Fruit fly (Drosophila melanogaster) whole organism, embryonic: ENCODE measurements around the gene CG11858.

Experiments used
- Abd-B ChIP-seq: fragments of 200-800 bp; sonication (Bioruptor generic); optimal IDR thresholded peaks from 2 replicates; lab custom pipeline; 2018; ENCODE audit warnings: missing biosample characterization, mild to moderate bottlenecking, missing genetic modification characterization, moderate library complexity
- Asciz ChIP-seq: fragments of 200-800 bp; sonication (Bioruptor generic); optimal IDR thresholded peaks from 2 replicates; lab custom pipeline; 2017; ENCODE audit warnings: missing biosample characterization, mild to moderate bottlenecking, missing genetic modification characterization, missing genetic modification reagents
- Atf-2 ChIP-seq: fragments of 200-800 bp; sonication (Bioruptor generic); optimal IDR thresholded peaks from 2 replicates; lab custom pipeline; 2016; ENCODE audit warnings: missing biosample characterization, missing genetic modification characterization
- Bdp1 ChIP-seq: fragments of 200-800 bp; sonication (Bioruptor generic); optimal IDR thresholded peaks from 3 replicates; lab custom pipeline; 2016; ENCODE audit warnings: missing biosample characterization, missing genetic modification characterization
- CG10431 ChIP-seq: fragments of 200-800 bp; sonication (Bioruptor generic); optimal IDR thresholded peaks from 3 replicates; lab custom pipeline; 2018; ENCODE audit warnings: missing biosample characterization, mild to moderate bottlenecking, missing genetic modification characterization
- CG10543 ChIP-seq: fragments of 200-800 bp; sonication (Bioruptor generic); optimal IDR thresholded peaks from 3 replicates; lab custom pipeline; 2017; ENCODE audit warnings: missing biosample characterization, mild to moderate bottlenecking, missing genetic modification characterization, moderate library complexity
- CG11504 ChIP-seq: fragments of 200-800 bp; sonication (Bioruptor generic); optimal IDR thresholded peaks from 3 replicates; lab custom pipeline; 2019; ENCODE audit warnings: missing biosample characterization, mild to moderate bottlenecking, missing genetic modification characterization, moderate library complexity
- CG11560 ChIP-seq: fragments of 200-800 bp; sonication (Bioruptor generic); IDR thresholded peaks from 3 replicates; pipeline ENCODE4 v1.3.6; 2022; ENCODE audit warnings: missing biosample characterization, missing genetic modification characterization
- CG13296 ChIP-seq: fragments of 200-800 bp; sonication (Bioruptor generic); optimal IDR thresholded peaks from 3 replicates; lab custom pipeline; 2018; ENCODE audit warnings: missing biosample characterization, mild to moderate bottlenecking, missing genetic modification characterization
- CG14860 ChIP-seq: fragments of 200-800 bp; sonication (Bioruptor generic); IDR thresholded peaks from 3 replicates; pipeline ENCODE4 v1.3.6; 2022; ENCODE audit warnings: missing biosample characterization, missing genetic modification characterization; ENCODE audit not compliant: partially characterized antibody
- CG15011 ChIP-seq: fragments of 200-800 bp; sonication (Bioruptor generic); optimal IDR thresholded peaks from 3 replicates; lab custom pipeline; 2018; ENCODE audit warnings: missing biosample characterization, mild to moderate bottlenecking, missing genetic modification characterization
- CG1529 ChIP-seq: fragments of 200-800 bp; sonication (Bioruptor generic); optimal IDR thresholded peaks from 3 replicates; lab custom pipeline; 2018; ENCODE audit warnings: missing biosample characterization, missing genetic modification characterization
- CG15514 ChIP-seq: fragments of 200-800 bp; sonication (Bioruptor generic); optimal IDR thresholded peaks from 3 replicates; lab custom pipeline; 2017; ENCODE audit warnings: missing biosample characterization, missing genetic modification characterization, mild to moderate bottlenecking, moderate library complexity, missing genetic modification reagents
- CG17186 ChIP-seq: fragments of 200-800 bp; sonication (Bioruptor generic); optimal IDR thresholded peaks from 3 replicates; lab custom pipeline; 2017; ENCODE audit warnings: missing biosample characterization, missing genetic modification reagents, missing genetic modification characterization
- CG17328 ChIP-seq: fragments of 200-800 bp; sonication (Bioruptor generic); IDR thresholded peaks from 2 replicates; pipeline ENCODE4 v1.3.6; 2022; ENCODE audit warnings: missing biosample characterization, missing genetic modification characterization
- CG2120 ChIP-seq: fragments of 200-800 bp; sonication (Bioruptor generic); optimal IDR thresholded peaks from 3 replicates; lab custom pipeline; 2016; ENCODE audit warnings: missing biosample characterization, missing genetic modification characterization
- CG30020 ChIP-seq: fragments of 200-800 bp; optimal IDR thresholded peaks from 2 replicates; lab custom pipeline; 2019; ENCODE audit warnings: missing biosample characterization, mild to moderate bottlenecking, missing genetic modification characterization, moderate library complexity
- CG31365 ChIP-seq: fragments of 200-800 bp; sonication (Bioruptor generic); optimal IDR thresholded peaks from 2 replicates; lab custom pipeline; 2018; ENCODE audit warnings: missing biosample characterization, mild to moderate bottlenecking, missing genetic modification characterization
- CG3163 ChIP-seq: fragments of 200-800 bp; sonication (Bioruptor generic); optimal IDR thresholded peaks from 3 replicates; lab custom pipeline; 2016; ENCODE audit warnings: missing biosample characterization, missing genetic modification characterization
- CG32532 ChIP-seq: fragments of 200-800 bp; sonication (Bioruptor generic); IDR thresholded peaks from 2 replicates; pipeline ENCODE4 v1.3.6; 2022; ENCODE audit warnings: missing biosample characterization, missing genetic modification characterization
- CG34376 ChIP-seq: fragments of 200-800 bp; sonication (Bioruptor generic); optimal IDR thresholded peaks from 2 replicates; lab custom pipeline; 2018; ENCODE audit warnings: missing biosample characterization, mild to moderate bottlenecking, missing genetic modification characterization
- CG6654 ChIP-seq: fragments of 200-800 bp; sonication (Bioruptor generic); optimal IDR thresholded peaks from 2 replicates; lab custom pipeline; 2017; ENCODE audit warnings: missing biosample characterization, mild to moderate bottlenecking, missing genetic modification characterization
- CG6683 ChIP-seq: fragments of 200-800 bp; sonication (Bioruptor generic); optimal IDR thresholded peaks from 2 replicates; lab custom pipeline; 2017; ENCODE audit warnings: missing biosample characterization, mild to moderate bottlenecking, missing genetic modification characterization, missing genetic modification reagents
- CG7745 ChIP-seq: fragments of 200-800 bp; sonication (Bioruptor generic); optimal IDR thresholded peaks from 2 replicates; lab custom pipeline; 2018; ENCODE audit warnings: missing biosample characterization, mild to moderate bottlenecking, missing genetic modification characterization, moderate library complexity
- CG7839 ChIP-seq: fragments of 200-800 bp; sonication (Bioruptor generic); optimal IDR thresholded peaks from 3 replicates; lab custom pipeline; 2018; ENCODE audit warnings: missing biosample characterization, mild to moderate bottlenecking, missing genetic modification characterization, moderate library complexity
- CG8388 ChIP-seq: fragments of 200-800 bp; sonication (Bioruptor generic); optimal IDR thresholded peaks from 2 replicates; lab custom pipeline; 2019; ENCODE audit warnings: missing biosample characterization, mild to moderate bottlenecking, missing genetic modification characterization, moderate library complexity
- CG8924 ChIP-seq: fragments of 200-800 bp; optimal IDR thresholded peaks from 3 replicates; lab custom pipeline; 2019; ENCODE audit warnings: missing biosample characterization, mild to moderate bottlenecking, missing genetic modification characterization, moderate library complexity
- E2f1 ChIP-seq: fragments of 200-800 bp; sonication (Bioruptor generic); IDR thresholded peaks from 2 replicates; pipeline ENCODE4 v1.3.6; 2022; ENCODE audit warnings: missing biosample characterization, missing genetic modification characterization
- Fer2 ChIP-seq: fragments of 200-800 bp; sonication (Bioruptor generic); optimal IDR thresholded peaks from 2 replicates; lab custom pipeline; 2018; ENCODE audit warnings: missing biosample characterization, mild to moderate bottlenecking, missing genetic modification characterization, moderate library complexity
- HHEX ChIP-seq: fragments of 200-800 bp; sonication (Bioruptor generic); optimal IDR thresholded peaks from 3 replicates; lab custom pipeline; 2017; ENCODE audit warnings: missing biosample characterization, mild to moderate bottlenecking, missing genetic modification characterization, missing genetic modification reagents
- Hey ChIP-seq: fragments of 200-800 bp; sonication (Bioruptor generic); optimal IDR thresholded peaks from 3 replicates; lab custom pipeline; 2018; ENCODE audit warnings: missing biosample characterization, mild to moderate bottlenecking, missing genetic modification characterization
- Lhr ChIP-seq: fragments of 200-800 bp; sonication (Bioruptor generic); optimal IDR thresholded peaks from 3 replicates; lab custom pipeline; 2017; ENCODE audit warnings: mild to moderate bottlenecking, missing biosample characterization, missing genetic modification reagents, missing genetic modification characterization
- Med ChIP-seq: fragments of 200-800 bp; sonication (Bioruptor generic); peaks from one replicate; lab custom pipeline; 2016; ENCODE audit warnings: missing biosample characterization, missing genetic modification characterization, mild to moderate bottlenecking, inconsistent platforms, moderate library complexity
- ara ChIP-seq: fragments of 200-800 bp; sonication (Bioruptor generic); IDR thresholded peaks from 2 replicates; pipeline ENCODE4 v1.3.6; 2022; ENCODE audit warnings: missing biosample characterization, missing genetic modification characterization
- crol ChIP-seq: fragments of 200-800 bp; sonication (Bioruptor generic); IDR thresholded peaks from 2 replicates; pipeline ENCODE4 v1.3.6; 2022; ENCODE audit warnings: missing biosample characterization, missing genetic modification characterization
- fd3F ChIP-seq: fragments of 200-800 bp; sonication (Bioruptor generic); optimal IDR thresholded peaks from 2 replicates; lab custom pipeline; 2018; ENCODE audit warnings: missing biosample characterization, mild to moderate bottlenecking, missing genetic modification characterization, moderate library complexity
- fru ChIP-seq: fragments of >200 bp; optimal IDR thresholded peaks from 2 replicates; lab custom pipeline; 2017
- fu2 ChIP-seq: fragments of 200-800 bp; sonication (Bioruptor generic); optimal IDR thresholded peaks from 2 replicates; lab custom pipeline; 2016; ENCODE audit warnings: missing biosample characterization, missing genetic modification characterization
- insv ChIP-seq, 2 experiments: fragments of 200-800 bp; sonication (Bioruptor generic); optimal IDR thresholded peaks; 3 replicates each; lab custom pipeline; 2016 to 2018; ENCODE audit warnings: missing biosample characterization in 2 of 2, missing genetic modification characterization in 2 of 2
- jigr1 ChIP-seq: fragments of 200-800 bp; sonication (Bioruptor generic); IDR thresholded peaks from 3 replicates; pipeline ENCODE4 v1.3.6; 2022; ENCODE audit warnings: missing biosample characterization, missing genetic modification characterization
- kah ChIP-seq: fragments of 200-800 bp; sonication (Bioruptor generic); optimal IDR thresholded peaks from 2 replicates; lab custom pipeline; 2018; ENCODE audit warnings: missing biosample characterization, mild to moderate bottlenecking, missing genetic modification characterization
- lbe ChIP-seq: fragments of 200-800 bp; sonication (Bioruptor generic); optimal IDR thresholded peaks from 2 replicates; lab custom pipeline; 2016; ENCODE audit warnings: missing biosample characterization, mild to moderate bottlenecking, missing genetic modification characterization
- lilli ChIP-seq: fragments of 200-800 bp; sonication (Bioruptor generic); optimal IDR thresholded peaks from 3 replicates; lab custom pipeline; 2016; ENCODE audit warnings: missing biosample characterization, missing genetic modification characterization
- mam ChIP-seq: fragments of 200-800 bp; sonication (Bioruptor generic); optimal IDR thresholded peaks from 3 replicates; lab custom pipeline; 2016; ENCODE audit warnings: missing biosample characterization, missing genetic modification characterization
- nerfin-1 ChIP-seq: fragments of 200-800 bp; sonication (Bioruptor generic); optimal IDR thresholded peaks from 3 replicates; lab custom pipeline; 2019; ENCODE audit warnings: missing biosample characterization, mild to moderate bottlenecking, missing genetic modification characterization, moderate library complexity
- nerfin-2 ChIP-seq: fragments of 200-800 bp; sonication (Bioruptor generic); IDR thresholded peaks from 2 replicates; pipeline ENCODE4 v1.3.6; 2022; ENCODE audit warnings: missing biosample characterization, missing genetic modification characterization; ENCODE audit not compliant: partially characterized antibody
- pnt ChIP-seq: fragments of 200-800 bp; sonication (Bioruptor generic); optimal IDR thresholded peaks from 3 replicates; lab custom pipeline; 2016; ENCODE audit warnings: missing biosample characterization, missing genetic modification characterization
- prd ChIP-seq, 3 experiments: fragments of >200 bp in 2 of 3; fragments of 200-800 bp in 1 of 3; sonication (Bioruptor generic) in 1 of 3; optimal IDR thresholded peaks in 2 of 3; IDR thresholded peaks in 1 of 3; 2 replicates in 2 of 3; 3 replicates in 1 of 3; pipeline versions ENCODE4 v1.3.6 to Lab custom; 2017 to 2022; ENCODE audit warnings: missing biosample characterization in 1 of 3, missing genetic modification characterization in 1 of 3
- seq ChIP-seq: fragments of 200-800 bp; sonication (Bioruptor generic); IDR thresholded peaks from 2 replicates; pipeline ENCODE4 v1.3.6; 2022; ENCODE audit warnings: missing biosample characterization, missing genetic modification characterization
- sr ChIP-seq: fragments of 200-800 bp; sonication (Bioruptor generic); IDR thresholded peaks from 3 replicates; pipeline ENCODE4 v1.3.6; 2022; ENCODE audit warnings: missing biosample characterization, missing genetic modification characterization
- stwl ChIP-seq: fragments of 200-800 bp; sonication (Bioruptor generic); optimal IDR thresholded peaks from 3 replicates; lab custom pipeline; 2018; ENCODE audit warnings: missing biosample characterization, mild to moderate bottlenecking, missing genetic modification characterization, moderate library complexity

Gene CG11858

DNA sequence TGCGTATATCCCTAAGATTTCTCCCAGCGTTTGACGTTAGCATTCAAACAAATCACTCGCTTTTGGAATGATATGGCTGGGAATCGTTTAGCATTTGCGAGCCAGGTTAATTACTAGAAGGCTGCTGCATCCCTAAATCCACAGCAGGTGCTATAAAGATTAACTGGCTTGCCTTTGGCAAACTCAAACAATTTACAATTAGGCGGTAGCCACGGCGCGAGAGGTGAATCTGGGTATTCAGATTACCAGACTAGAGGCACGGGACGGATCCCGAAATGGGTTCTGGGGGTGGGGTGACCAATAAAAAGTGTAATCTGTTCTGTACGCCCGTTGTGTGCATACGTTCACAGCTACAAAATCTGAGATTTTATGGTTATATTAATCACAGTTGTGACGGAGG, 18.6 kb downstream of the CG11858 start, which contains the start of gene CG11892 (continued):
- TF ChIP-seq ara (GFP tag; lab: Robert Waterston, UW) (0 out of 2 replicates have a peak, but pooled peaks have one; percentile 43), CG11560 (tag; lab: Robert Waterston, UW) (no peak), fru (lab: Kevin White, UChicago) (no peak), nerfin-2 (GFP tag; lab: Robert Waterston, UW) (no peak), E2f1 (GFP tag; lab: Robert Waterston, UW) (no peak), Med (GFP tag; lab: Kevin White, UChicago) (no peak), CG2120 (GFP tag; lab: Kevin White, UChicago) (peak; percentile 44), Lhr (GFP tag; lab: Kevin White, UChicago) (no peak), CG3163 (GFP tag; lab: Kevin White, UChicago) (no peak), Hey (peak; percentile 53), insv (GFP tag; optimal IDR thresholded peaks at IDR 0.05; lab: Kevin White, UChicago) (no peak), Bdp1 (GFP tag; lab: Kevin White, UChicago) (no peak), Abd-B (no peak), CG6654 (GFP tag; lab: Kevin White, UChicago) (no peak), CG11504 (no peak), sr (no peak), CG31365 (tag; lab: Kevin White, UChicago) (no peak), CG32532 (GFP tag; lab: Robert Waterston, UW) (no peak), mam (GFP tag; lab: Kevin White, UChicago) (no peak), jigr1 (GFP tag; lab: Robert Waterston, UW) (no peak), Atf-2 (GFP tag; lab: Kevin White, UChicago) (no peak), CG1529 (GFP tag; lab: Kevin White, UChicago) (no peak), CG7839 (tag; lab: Kevin White, UChicago) (no peak), Asciz (peak; percentile 42), CG30020 (tag; lab: Kevin White, UChicago) (no peak), HHEX (GFP tag; lab: Kevin White, UChicago) (peak; percentile 64), lilli (GFP tag; lab: Kevin White, UChicago) (peak; percentile 15), CG7745 (tag; lab: Kevin White, UChicago) (no peak), CG15514 (GFP tag; lab: Kevin White, UChicago) (peak; percentile 53), CG13296 (GFP tag; lab: Kevin White, UChicago) (peak; percentile 76), CG8924 (tag; lab: Kevin White, UChicago) (no peak), nerfin-1 (tag; lab: Kevin White, UChicago) (no peak), lbe (GFP tag; lab: Kevin White, UChicago) (no peak), prd (optimal IDR thresholded peaks at IDR 0.05; lab: Kevin White, UChicago) (no peak), prd (GFP tag; IDR thresholded peaks at IDR 0.05; lab: Robert Waterston, UW) (no peak), CG10543 (GFP tag; lab: Kevin White, UChicago) (peak; percentile 72), pnt (GFP tag; lab: Kevin White, UChicago) (no peak), CG17328 (no peak), CG15011 (peak; percentile 31), fd3F (GFP tag; lab: Kevin White, UChicago) (peak; percentile 28), CG34376 (GFP tag; lab: Kevin White, UChicago) (peak; percentile 17), CG8388 (GFP tag; lab: Kevin White, UChicago) (no peak), seq (GFP tag; lab: Robert Waterston, UW) (no peak), Fer2 (tag; lab: Kevin White, UChicago) (no peak), CG6683 (GFP tag; lab: Kevin White, UChicago) (no peak), crol (GFP tag; lab: Robert Waterston, UW) (no peak), kah (GFP tag; lab: Kevin White, UChicago) (no peak), stwl (no peak), CG17186 (GFP tag; lab: Kevin White, UChicago) (no peak), CG10431 (GFP tag; lab: Kevin White, UChicago) (no peak), fu2 (no peak), CG14860 (GFP tag; lab: Robert Waterston, UW) (no peak)
